Worm (Caenorhabditis elegans) whole organism, L4 larva: ENCODE results near the gene rcat-1.

ENCODE experiments used
- F26F4.8 ChIP-seq: fragments of 200-800 bp; sonication (Bioruptor generic); conservative IDR thresholded peaks from 2 replicates; pipeline ENCODE4 v1.3.6; 2022; ENCODE audit warnings: missing genetic modification characterization, missing compliant biosample characterization
- attf-4 ChIP-seq: sonication (generic microtip); optimal IDR thresholded peaks from 3 replicates; lab custom pipeline; 2017; ENCODE audit warnings: missing biosample characterization, missing genetic modification characterization
- hmg-1.1 ChIP-seq: fragments of 200-800 bp; sonication (Bioruptor generic); IDR thresholded peaks from 2 replicates; pipeline ENCODE4 v1.3.6; 2022; ENCODE audit warnings: missing genetic modification reagents, missing genetic modification characterization, missing compliant biosample characterization

- TF ChIP-seq attf-4 (tag; lab: Kevin White, UChicago) (no peak), hmg-1.1 (GFP tag; lab: Robert Waterston, UW) (no peak), F26F4.8 (GFP tag; lab: Robert Waterston, UW) (no peak)
These were observed 38.0 kb upstream of the rcat-1 start for ce11 chrIV:293163-293755.
